Worm (Caenorhabditis elegans) whole organism, young adult: Measurements from ENCODE around the gene C47E12.10.

Source experiments
- F52B5.7 ChIP-seq: sonication (generic microtip); optimal IDR thresholded peaks from 2 replicates; lab custom pipeline; 2016; ENCODE audit warnings: mild to moderate bottlenecking, missing genetic modification characterization, missing compliant biosample characterization
- T07F8.4 ChIP-seq: sonication (generic microtip); optimal IDR thresholded peaks from 2 replicates; lab custom pipeline; 2016; ENCODE audit warnings: mild to moderate bottlenecking, missing genetic modification characterization, moderate library complexity, missing compliant biosample characterization
- dpl-1 ChIP-seq: fragments of 150-350 bp; optimal IDR thresholded peaks from 2 replicates; lab custom pipeline; 2014; ENCODE audit warnings: missing biosample characterization, missing genetic modification reagents, missing genetic modification characterization
- efl-1 ChIP-seq: fragments of 150-350 bp; optimal IDR thresholded peaks from 2 replicates; lab custom pipeline; 2014; ENCODE audit warnings: missing biosample characterization, missing genetic modification reagents, missing genetic modification characterization
- hsf-1 ChIP-seq: fragments of 200-800 bp; sonication (Bioruptor generic); IDR thresholded peaks from 2 replicates; pipeline ENCODE4 v1.3.6; 2022; ENCODE audit warnings: missing genetic modification reagents, missing genetic modification characterization, missing compliant biosample characterization
- lin-40 ChIP-seq: sonication (generic microtip); optimal IDR thresholded peaks from 2 replicates; lab custom pipeline; 2016; ENCODE audit warnings: missing genetic modification characterization, mild to moderate bottlenecking, missing compliant biosample characterization, missing genotype, missing genetic modification reagents
- pha-4 ChIP-seq: fragments of 150-350 bp; sonication (generic microtip); optimal IDR thresholded peaks from 2 replicates; lab custom pipeline; 2014; ENCODE audit warnings: missing biosample characterization, missing genetic modification reagents, missing genetic modification characterization
- sptf-2 ChIP-seq: fragments of 200-800 bp; sonication (Bioruptor generic); optimal IDR thresholded peaks from 2 replicates; lab custom pipeline; 2018; ENCODE audit warnings: mild to moderate bottlenecking, missing genetic modification characterization, missing compliant biosample characterization

DNA sequence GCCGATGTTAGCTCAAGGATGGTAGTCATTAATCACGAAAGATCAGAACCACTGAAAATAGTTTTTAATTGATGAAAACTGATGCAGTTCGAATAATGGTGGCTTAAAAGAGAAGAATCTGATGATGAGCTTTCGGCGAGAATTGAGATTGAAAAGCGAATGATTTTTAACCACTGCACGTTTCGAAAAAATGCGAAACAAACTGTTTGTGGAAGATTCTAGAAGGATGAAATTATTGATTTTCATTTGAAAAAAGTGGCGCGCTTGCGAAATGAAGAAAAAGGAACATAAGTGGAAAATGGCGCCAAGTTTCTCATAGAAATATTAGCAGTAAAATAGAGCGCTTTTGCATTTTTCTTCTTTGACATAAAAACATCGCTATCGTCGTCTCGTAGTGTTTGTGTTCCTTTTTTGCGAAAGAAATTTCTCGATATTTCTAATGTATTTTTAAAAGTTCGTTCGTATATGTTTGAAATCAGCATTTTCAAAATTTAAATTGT is 22.3 kb downstream of the C47E12.10 start, which contains the start of gene uba-1:
- TF ChIP-seq lin-40 (tag; lab: Kevin White, UChicago): peak; percentile 31
- TF ChIP-seq efl-1 (GFP tag; lab: Kevin White, UChicago): peak; percentile 94
- TF ChIP-seq F52B5.7 (tag; lab: Kevin White, UChicago): peak; percentile 35
- peak; percentile 79 for TF ChIP-seq dpl-1 (GFP tag; lab: Kevin White, UChicago)
- no peak for TF ChIP-seq pha-4 (tag; lab: Kevin White, UChicago)
- TF ChIP-seq T07F8.4 (tag; lab: Kevin White, UChicago): no peak
- peak; percentile 97 for TF ChIP-seq hsf-1 (GFP tag; lab: Robert Waterston, UW)
- no peak for TF ChIP-seq sptf-2 (GFP tag; lab: Kevin White, UChicago)
